Fruit fly (Drosophila melanogaster): ENCODE results near the gene CG43843.

Gene CG43843

DNA sequence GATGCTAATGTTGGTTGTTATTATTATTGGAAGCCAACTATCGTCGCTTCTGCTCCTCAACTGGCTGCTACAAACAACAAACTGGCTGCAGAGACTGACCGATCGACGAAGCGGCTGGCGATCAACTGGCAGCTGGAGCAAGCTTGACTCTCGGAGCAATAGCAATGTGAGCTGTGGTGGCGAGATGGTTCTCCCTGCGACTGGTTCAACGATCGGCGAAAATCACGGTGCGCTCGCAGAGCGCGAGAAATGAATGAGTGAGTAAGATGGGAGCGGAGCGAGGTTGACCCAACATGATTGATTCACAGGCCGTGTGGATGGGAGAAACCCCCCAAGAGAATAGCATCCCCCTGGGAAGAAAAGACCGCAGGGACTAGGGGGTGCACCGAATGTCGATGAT lies 29.3 kb upstream of the CG43843 start, which contains the start of gene CG15046:
CG15046 (minus strand) TSS at position 112 of the 400 bp plus-strand sequence.
- no peak for TF ChIP-seq CG8388 (GFP tag; optimal IDR thresholded peaks at IDR 0.05)
- TF ChIP-seq schlank (tag; optimal IDR thresholded peaks at IDR 0.05): no peak
- 0 out of 2 replicates have a peak, but pooled peaks have one; percentile 28 for TF ChIP-seq unc-4 (GFP tag; IDR thresholded peaks at IDR 0.05; ENCODE audit: partially characterized antibody)
- no peak for TF ChIP-seq ci (GFP tag; IDR thresholded peaks at IDR 0.05)
- TF ChIP-seq CG13287 (GFP tag; IDR thresholded peaks at IDR 0.05; ENCODE audit: partially characterized antibody): peak; percentile 19; the same call in 1 of the 2 replicates
- peak; percentile 27 for TF ChIP-seq Deaf1 (tag; optimal IDR thresholded peaks at IDR 0.05)
- no peak for TF ChIP-seq Hmr (GFP tag; optimal IDR thresholded peaks at IDR 0.05)
- TF ChIP-seq CG15479 (GFP tag; optimal IDR thresholded peaks at IDR 0.05): no peak
- no peak for TF ChIP-seq Nf-YC (tag; optimal IDR thresholded peaks at IDR 0.05)
- no peak for TF ChIP-seq wek (GFP tag; optimal IDR thresholded peaks at IDR 0.05)
- no peak for TF ChIP-seq seq (GFP tag; IDR thresholded peaks at IDR 0.05)
- TF ChIP-seq nom (GFP tag; optimal IDR thresholded peaks at IDR 0.05): peak; percentile 36
- TF ChIP-seq CG5180 (GFP tag; optimal IDR thresholded peaks at IDR 0.05): peak; percentile 15
- no peak for TF ChIP-seq CG31224 (GFP tag; IDR thresholded peaks at IDR 0.05)
- 0 out of 4 replicates have a peak, but pooled peaks have one; percentile 60 for TF ChIP-seq chinmo (GFP tag; IDR thresholded peaks at IDR 0.05; ENCODE audit: partially characterized antibody)
- peak; percentile 65 for TF ChIP-seq Med (GFP tag)
- TF ChIP-seq CG34376 (GFP tag; optimal IDR thresholded peaks at IDR 0.05): no peak
- TF ChIP-seq E2f2 (GFP tag; IDR thresholded peaks at IDR 0.05): no peak
- 0 out of 2 replicates have a peak, but pooled peaks have one; percentile 36 for TF ChIP-seq Drgx (GFP tag; IDR thresholded peaks at IDR 0.05)
- TF ChIP-seq Trl (optimal IDR thresholded peaks at IDR 0.05): peak; percentile 27 to 55
- no peak for TF ChIP-seq Trl (GFP tag; optimal IDR thresholded peaks at IDR 0.05)
- no peak for TF ChIP-seq kay (GFP tag; optimal IDR thresholded peaks at IDR 0.05)
- TF ChIP-seq HLH3B (GFP tag; IDR thresholded peaks at IDR 0.05): no peak
- peak; percentile 22; the same call in 1 of the 3 replicates for TF ChIP-seq knrl (GFP tag; IDR thresholded peaks at IDR 0.05; ENCODE audit: partially characterized antibody)
- TF ChIP-seq CG1832 (GFP tag; optimal IDR thresholded peaks at IDR 0.05): no peak
- TF ChIP-seq ara (GFP tag; IDR thresholded peaks at IDR 0.05): no peak
- no peak for TF ChIP-seq Poxn (GFP tag; IDR thresholded peaks at IDR 0.05)
- no peak for TF ChIP-seq Meics (GFP tag; optimal IDR thresholded peaks at IDR 0.05)
- TF ChIP-seq Jarid2 (GFP tag; optimal IDR thresholded peaks at IDR 0.05): peak; percentile 52
- no peak for TF ChIP-seq CG11504 (tag; optimal IDR thresholded peaks at IDR 0.05)
- no peak for TF ChIP-seq sim (GFP tag; IDR thresholded peaks at IDR 0.05)
- TF ChIP-seq sug (tag; optimal IDR thresholded peaks at IDR 0.05): no peak

- TF ChIP-seq Deaf1 (tag; optimal IDR thresholded peaks at IDR 0.05): peak; percentile 13
- peak; percentile 17 for TF ChIP-seq Ets65A (GFP tag)
- peak in 1 of 2 experiments; percentile 66 for TF ChIP-seq Hr78 (GFP tag; optimal IDR thresholded peaks at IDR 0.05)
- TF ChIP-seq sd (tag; optimal IDR thresholded peaks at IDR 0.05): peak; percentile 28
- TF ChIP-seq CG34376 (GFP tag; optimal IDR thresholded peaks at IDR 0.05): peak; percentile 3
- peak; percentile 72 for TF ChIP-seq exex (tag; optimal IDR thresholded peaks at IDR 0.05)
- no peak for TF ChIP-seq CG2889 (GFP tag; IDR thresholded peaks at IDR 0.05)
- TF ChIP-seq CG11695 (GFP tag; IDR thresholded peaks at IDR 0.05): peak; percentile 70
- 0 out of 4 replicates have a peak, but pooled peaks have one; percentile 67 for TF ChIP-seq chinmo (GFP tag; IDR thresholded peaks at IDR 0.05; ENCODE audit: partially characterized antibody)
- TF ChIP-seq pita (GFP tag; optimal IDR thresholded peaks at IDR 0.05): no peak
- no peak for TF ChIP-seq CG11504 (tag; optimal IDR thresholded peaks at IDR 0.05)
- TF ChIP-seq gfzf (GFP tag; optimal IDR thresholded peaks at IDR 0.05): no peak
- TF ChIP-seq lab (GFP tag; optimal IDR thresholded peaks at IDR 0.05): no peak
- TF ChIP-seq sug (tag; optimal IDR thresholded peaks at IDR 0.05): peak; percentile 23
- 0 out of 3 replicates have a peak, but pooled peaks have one; percentile 7 for TF ChIP-seq row (GFP tag; IDR thresholded peaks at IDR 0.05)
- TF ChIP-seq Vsx1 (GFP tag; optimal IDR thresholded peaks at IDR 0.05): peak; percentile 4
- TF ChIP-seq CG3163 (GFP tag; optimal IDR thresholded peaks at IDR 0.05): no peak
- no peak for TF ChIP-seq CG4424 (GFP tag; optimal IDR thresholded peaks at IDR 0.05)
- TF ChIP-seq CG9437 (GFP tag; optimal IDR thresholded peaks at IDR 0.05): no peak
- TF ChIP-seq nom (GFP tag; optimal IDR thresholded peaks at IDR 0.05): peak; percentile 39
- TF ChIP-seq CG17829 (tag; optimal IDR thresholded peaks at IDR 0.05): no peak
Observed at dm6 chrX:18486356-18487059, 26.3 kb upstream of the CG43843 start, which contains the start of gene psh. psh (minus strand) TSS chrX:18486921.
